Worm (Caenorhabditis elegans): Measurements from ENCODE around the gene ZK1248.20.

DNA sequence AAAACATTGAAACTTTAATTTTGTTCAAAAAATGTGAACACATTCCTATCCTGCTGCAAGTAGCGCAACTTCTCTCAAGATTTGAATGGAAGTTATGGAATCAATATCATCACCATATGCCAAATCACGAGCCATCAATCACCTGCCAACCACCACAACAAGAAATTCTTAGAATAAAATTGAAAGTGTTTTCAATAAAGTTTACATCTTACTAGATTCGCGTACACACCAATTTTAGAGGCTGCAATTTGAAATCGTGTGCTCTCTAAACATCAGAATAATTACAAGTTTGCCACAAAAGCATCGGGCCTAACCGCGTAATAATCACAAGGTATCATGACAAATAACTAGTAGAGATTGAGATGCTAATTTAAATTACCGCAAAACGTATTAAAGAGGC lies 41.6 kb upstream of the ZK1248.20 start:
- TF ChIP-seq nhr-28 (tag; optimal IDR thresholded peaks at IDR 0.05) (no peak), snpc-4 (tag; optimal IDR thresholded peaks at IDR 0.05) (no peak), ceh-9 (tag; optimal IDR thresholded peaks at IDR 0.05) (no peak), hmg-11 (tag; optimal IDR thresholded peaks at IDR 0.05) (no peak), R02D3.7 (tag; optimal IDR thresholded peaks at IDR 0.05) (no peak), nhr-237 (tag; optimal IDR thresholded peaks at IDR 0.05) (no peak)

All from whole organism, L3 larva.